Fruit fly (Drosophila melanogaster): ENCODE data around the gene CG14435.

Gene CG14435

dm6 chrX:6854563-6854962 lies 10.8 kb upstream of the CG14435 start (continued):
- peak; percentile 67 for TF ChIP-seq CG6254 (GFP tag; optimal IDR thresholded peaks at IDR 0.05)
- TF ChIP-seq ranshi (GFP tag; IDR thresholded peaks at IDR 0.05) = peak; percentile 70
- peak; percentile 67 for TF ChIP-seq Mad (GFP tag; optimal IDR thresholded peaks at IDR 0.05)
- TF ChIP-seq CG11696 (GFP tag; IDR thresholded peaks at IDR 0.05) = peak; percentile 97
- TF ChIP-seq CG31388 (GFP tag; optimal IDR thresholded peaks at IDR 0.05) = no peak
- TF ChIP-seq CG15514 (GFP tag; optimal IDR thresholded peaks at IDR 0.05) = peak; percentile 79
- peak; percentile 52 for TF ChIP-seq CG8281 (tag; optimal IDR thresholded peaks at IDR 0.05)
- TF ChIP-seq zen2 (GFP tag; IDR thresholded peaks at IDR 0.05; ENCODE audit: partially characterized antibody) = no peak
- no peak for TF ChIP-seq fd102C (GFP tag; optimal IDR thresholded peaks at IDR 0.05)
- no peak for TF ChIP-seq vnd (GFP tag; IDR thresholded peaks at IDR 0.05; ENCODE audit: partially characterized antibody)
- peak; percentile 77 for TF ChIP-seq Dek (tag; optimal IDR thresholded peaks at IDR 0.05)
- TF ChIP-seq CG12219 (GFP tag; optimal IDR thresholded peaks at IDR 0.05) = peak; percentile 72
- peak; percentile 53 for TF ChIP-seq cato (GFP tag; optimal IDR thresholded peaks at IDR 0.05; ENCODE audit: borderline replicate concordance)
- TF ChIP-seq CG9876 (GFP tag; optimal IDR thresholded peaks at IDR 0.05) = peak; percentile 26
- TF ChIP-seq CG3847 (GFP tag; IDR thresholded peaks at IDR 0.05) = peak; percentile 75
- TF ChIP-seq Gsc (GFP tag; IDR thresholded peaks at IDR 0.05) = no peak; the same call in 1 of the 2 replicates
- TF ChIP-seq Awh (GFP tag; IDR thresholded peaks at IDR 0.05) = peak; percentile 54; the same call in 1 of the 2 replicates
- TF ChIP-seq Lhr (GFP tag; optimal IDR thresholded peaks at IDR 0.05) = peak; percentile 36
- TF ChIP-seq Atf-2 (GFP tag; optimal IDR thresholded peaks at IDR 0.05) = peak; percentile 27
- TF ChIP-seq CG2202 (tag; optimal IDR thresholded peaks at IDR 0.05) = peak; percentile 50
- TF ChIP-seq CG2875 (GFP tag; optimal IDR thresholded peaks at IDR 0.05) = peak; percentile 84
- TF ChIP-seq tx (GFP tag; optimal IDR thresholded peaks at IDR 0.05) = peak; percentile 5
- no peak; the same call in 1 of the 2 replicates for TF ChIP-seq GATAe (GFP tag; conservative IDR thresholded peaks at IDR 0.05)
- TF ChIP-seq toy (GFP tag; IDR thresholded peaks at IDR 0.05) = no peak
- TF ChIP-seq CG31441 (GFP tag; IDR thresholded peaks at IDR 0.05) = peak; percentile 90
- TF ChIP-seq CG18599 (GFP tag; optimal IDR thresholded peaks at IDR 0.05) = peak; percentile 94
- TF ChIP-seq CG2116 (GFP tag; optimal IDR thresholded peaks at IDR 0.05) = peak; percentile 46
- peak; percentile 0 for TF ChIP-seq her (GFP tag; optimal IDR thresholded peaks at IDR 0.05)
- peak; percentile 35 for TF ChIP-seq disco-r (GFP tag; optimal IDR thresholded peaks at IDR 0.05)
- peak; percentile 15 for TF ChIP-seq CrebB (tag; optimal IDR thresholded peaks at IDR 0.05)
- TF ChIP-seq exex (tag; optimal IDR thresholded peaks at IDR 0.05) = peak; percentile 46
- TF ChIP-seq CG9609 (GFP tag; optimal IDR thresholded peaks at IDR 0.05) = peak; percentile 58
- peak; percentile 87 for TF ChIP-seq Ptx1 (GFP tag; IDR thresholded peaks at IDR 0.05)
- peak; percentile 18 for TF ChIP-seq MESR4 (GFP tag; optimal IDR thresholded peaks at IDR 0.05)
- TF ChIP-seq slbo (GFP tag; IDR thresholded peaks at IDR 0.05) = peak; percentile 84
- TF ChIP-seq row (GFP tag; IDR thresholded peaks at IDR 0.05) = peak; percentile 91
- TF ChIP-seq fd64A (GFP tag; optimal IDR thresholded peaks at IDR 0.05) = no peak
- peak; percentile 61 for TF ChIP-seq CG12744 (GFP tag; optimal IDR thresholded peaks at IDR 0.05)
- peak; percentile 75 for TF ChIP-seq CG10267 (tag; optimal IDR thresholded peaks at IDR 0.05)
- TF ChIP-seq chif (GFP tag; optimal IDR thresholded peaks at IDR 0.05) = peak; percentile 38 to 60
- TF ChIP-seq CG12155 (GFP tag; optimal IDR thresholded peaks at IDR 0.05) = peak; percentile 77
- TF ChIP-seq ap (GFP tag; IDR thresholded peaks at IDR 0.05) = peak; percentile 66
- peak; percentile 53 for TF ChIP-seq NC2β (GFP tag; optimal IDR thresholded peaks at IDR 0.05)
- TF ChIP-seq eyg (GFP tag; optimal IDR thresholded peaks at IDR 0.05) = peak; percentile 39
- peak; percentile 82 for TF ChIP-seq CoRest (tag; optimal IDR thresholded peaks at IDR 0.05)
- peak; percentile 69 for TF ChIP-seq danr (GFP tag; IDR thresholded peaks at IDR 0.05)
- TF ChIP-seq HHEX (GFP tag; optimal IDR thresholded peaks at IDR 0.05) = peak; percentile 74
- TF ChIP-seq unc-4 (GFP tag; IDR thresholded peaks at IDR 0.05; ENCODE audit: partially characterized antibody) = no peak
- peak; percentile 23 for TF ChIP-seq CG8944 (GFP tag; optimal IDR thresholded peaks at IDR 0.05)
- peak; percentile 47 for TF ChIP-seq slp2 (GFP tag; optimal IDR thresholded peaks at IDR 0.05)
- TF ChIP-seq Chrac-16 (GFP tag; optimal IDR thresholded peaks at IDR 0.05) = peak; percentile 71

Data from whole organism, embryonic.